Worm (Caenorhabditis elegans) whole organism, mixed stage, embryonic: ENCODE measurements around the gene zif-1.

ENCODE experiments used
- M03D4.4 ChIP-seq: sonication (generic microtip); optimal IDR thresholded peaks from 2 replicates; lab custom pipeline; 2017; ENCODE audit warnings: mild to moderate bottlenecking, missing genetic modification characterization, missing compliant biosample characterization
- bed-3 ChIP-seq: fragments of 200-800 bp; sonication (Bioruptor generic); optimal IDR thresholded peaks from 3 replicates; lab custom pipeline; 2018; ENCODE audit warnings: mild to moderate bottlenecking, missing genetic modification characterization, moderate library complexity, missing compliant biosample characterization
- blmp-1 ChIP-seq: fragments of 150-350 bp; optimal IDR thresholded peaks from 2 replicates; lab custom pipeline; 2014; ENCODE audit warnings: missing biosample characterization, missing genetic modification characterization
- ceh-39 ChIP-seq: fragments of 150-350 bp; optimal IDR thresholded peaks from 2 replicates; lab custom pipeline; 2014; ENCODE audit warnings: missing biosample characterization, missing genetic modification characterization
- ceh-43 ChIP-seq: fragments of 200-800 bp; sonication (Bioruptor generic); optimal IDR thresholded peaks from 2 replicates; lab custom pipeline; 2018; ENCODE audit warnings: mild to moderate bottlenecking, missing genetic modification characterization, moderate library complexity, missing compliant biosample characterization
- ceh-83 ChIP-seq: fragments of 200-800 bp; sonication (Bioruptor generic); optimal IDR thresholded peaks from 2 replicates; lab custom pipeline; 2018; ENCODE audit warnings: mild to moderate bottlenecking, missing genetic modification characterization, missing compliant biosample characterization
- ces-1 ChIP-seq: fragments of 150-350 bp; optimal IDR thresholded peaks from 2 replicates; lab custom pipeline; 2014; ENCODE audit warnings: missing biosample characterization, missing genetic modification reagents, missing genetic modification characterization
- cnd-1 ChIP-seq: fragments of 200-800 bp; sonication (Bioruptor generic); optimal IDR thresholded peaks from 2 replicates; lab custom pipeline; 2018; ENCODE audit warnings: mild to moderate bottlenecking, missing genetic modification characterization, missing compliant biosample characterization
- drap-1 ChIP-seq: fragments of 200-800 bp; sonication (Bioruptor generic); optimal IDR thresholded peaks from 3 replicates; lab custom pipeline; 2018; ENCODE audit warnings: mild to moderate bottlenecking, missing genetic modification characterization, missing compliant biosample characterization
- elt-1 ChIP-seq: sonication (generic microtip); optimal IDR thresholded peaks from 2 replicates; lab custom pipeline; 2017; ENCODE audit warnings: missing genetic modification characterization, mild to moderate bottlenecking, missing compliant biosample characterization, antibody characterized with exemption, moderate library complexity, borderline replicate concordance; ENCODE audit not compliant: insufficient read depth
- elt-3 ChIP-seq: fragments of 150-350 bp; optimal IDR thresholded peaks from 2 replicates; lab custom pipeline; 2014; ENCODE audit warnings: missing biosample characterization, missing genetic modification characterization
- flh-1 ChIP-seq: fragments of 200-800 bp; sonication (Bioruptor generic); optimal IDR thresholded peaks from 2 replicates; lab custom pipeline; 2018; ENCODE audit warnings: mild to moderate bottlenecking, missing genetic modification characterization, moderate library complexity, missing compliant biosample characterization
- ham-2 ChIP-seq: fragments of 200-800 bp; sonication (Bioruptor generic); optimal IDR thresholded peaks from 2 replicates; lab custom pipeline; 2018; ENCODE audit warnings: mild to moderate bottlenecking, missing genetic modification characterization, missing compliant biosample characterization
- hlh-1 ChIP-seq: fragments of 150-350 bp; optimal IDR thresholded peaks from 2 replicates; lab custom pipeline; 2014; ENCODE audit warnings: missing biosample characterization, missing genetic modification reagents, missing genetic modification characterization
- lin-13 ChIP-seq: fragments of 150-350 bp; optimal IDR thresholded peaks from 2 replicates; lab custom pipeline; 2014; ENCODE audit warnings: missing biosample characterization, missing genetic modification characterization
- lin-32 ChIP-seq: fragments of 200-800 bp; sonication (Bioruptor generic); optimal IDR thresholded peaks from 2 replicates; lab custom pipeline; 2018; ENCODE audit warnings: mild to moderate bottlenecking, missing genetic modification characterization, missing compliant biosample characterization
- lsy-2 ChIP-seq: fragments of 150-350 bp; optimal IDR thresholded peaks from 2 replicates; lab custom pipeline; 2014; ENCODE audit warnings: missing biosample characterization, missing genetic modification characterization
- mab-5 ChIP-seq: fragments of 150-350 bp; optimal IDR thresholded peaks from 2 replicates; lab custom pipeline; 2014; ENCODE audit warnings: missing biosample characterization, missing genetic modification characterization
- mep-1 ChIP-seq: fragments of 150-350 bp; optimal IDR thresholded peaks from 2 replicates; lab custom pipeline; 2017; ENCODE audit warnings: missing biosample characterization, missing genetic modification reagents, missing genetic modification characterization, inconsistent platforms
- mls-2 ChIP-seq: sonication (generic microtip); optimal IDR thresholded peaks from 2 replicates; lab custom pipeline; 2016; ENCODE audit warnings: mild to moderate bottlenecking, missing genetic modification characterization, moderate library complexity, missing compliant biosample characterization
- nhr-12 ChIP-seq: fragments of 150-350 bp; optimal IDR thresholded peaks from 2 replicates; lab custom pipeline; 2014; ENCODE audit warnings: missing biosample characterization, missing genetic modification characterization
- nhr-2 ChIP-seq: fragments of 150-350 bp; optimal IDR thresholded peaks from 2 replicates; lab custom pipeline; 2014; ENCODE audit warnings: missing biosample characterization, missing genetic modification characterization
- nhr-237 ChIP-seq: fragments of 150-350 bp; optimal IDR thresholded peaks from 2 replicates; lab custom pipeline; 2014; ENCODE audit warnings: missing biosample characterization, missing genetic modification characterization
- nhr-28 ChIP-seq: fragments of 150-350 bp; optimal IDR thresholded peaks from 2 replicates; lab custom pipeline; 2014; ENCODE audit warnings: missing biosample characterization, missing genetic modification characterization
- nhr-76 ChIP-seq: sonication (generic microtip); optimal IDR thresholded peaks from 2 replicates; lab custom pipeline; 2017; ENCODE audit warnings: missing biosample characterization, missing genetic modification characterization
- pha-4 ChIP-seq: fragments of 150-350 bp; optimal IDR thresholded peaks from 2 replicates; lab custom pipeline; 2018; ENCODE audit warnings: missing biosample characterization, missing genetic modification reagents, missing genetic modification characterization
- sem-2 ChIP-seq: fragments of 200-800 bp; sonication (Bioruptor generic); optimal IDR thresholded peaks from 2 replicates; lab custom pipeline; 2018; ENCODE audit warnings: mild to moderate bottlenecking, missing genetic modification characterization, missing compliant biosample characterization
- sptf-1 ChIP-seq: sonication (generic microtip); optimal IDR thresholded peaks from 2 replicates; lab custom pipeline; 2017; ENCODE audit warnings: mild to moderate bottlenecking, missing genetic modification characterization, moderate library complexity, missing compliant biosample characterization
- tbx-8 ChIP-seq: fragments of 200-800 bp; sonication (Bioruptor generic); optimal IDR thresholded peaks from 2 replicates; lab custom pipeline; 2018; ENCODE audit warnings: mild to moderate bottlenecking, missing genetic modification characterization, moderate library complexity, missing compliant biosample characterization
- unc-120 ChIP-seq: sonication (generic microtip); optimal IDR thresholded peaks from 2 replicates; lab custom pipeline; 2017; ENCODE audit warnings: missing genetic modification characterization, missing compliant biosample characterization; ENCODE audit not compliant: poor library complexity, severe bottlenecking
- unc-62 ChIP-seq: fragments of 150-350 bp; optimal IDR thresholded peaks from 2 replicates; lab custom pipeline; 2014; ENCODE audit warnings: missing biosample characterization, missing genetic modification reagents, missing genetic modification characterization
- zip-8 ChIP-seq: fragments of 150-350 bp; optimal IDR thresholded peaks from 2 replicates; lab custom pipeline; 2014; ENCODE audit warnings: missing biosample characterization, missing genetic modification characterization

The zif-1 gene

DNA sequence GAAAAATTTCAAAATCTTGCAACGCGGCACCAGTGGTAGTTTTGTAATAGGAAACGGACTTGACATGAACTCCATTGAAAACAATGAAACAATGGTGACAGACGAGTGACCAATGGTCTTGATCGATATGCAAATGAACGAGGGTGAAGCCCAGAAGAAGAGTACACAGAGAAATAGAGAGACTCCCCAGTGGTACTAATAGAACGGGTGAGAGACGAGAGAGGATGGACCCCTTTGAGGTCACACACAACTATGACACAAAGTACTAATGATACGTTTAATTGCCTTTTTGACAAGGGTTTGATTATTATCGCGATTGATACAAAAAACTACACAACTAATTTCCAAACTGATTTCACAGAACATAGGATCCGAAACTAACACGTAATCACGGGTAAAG lies 7.5 kb downstream of the zif-1 start, which contains the start of gene F59B2.8:
Gene F59B2.8, minus strand, starts transcription at position 151 of the 400 bp plus-strand sequence.
- no peak for TF ChIP-seq tbx-8
- peak; percentile 15 for TF ChIP-seq hlh-1 (tag; lab: Kevin White, UChicago)
- TF ChIP-seq nhr-237 (tag; lab: Kevin White, UChicago) = no peak
- no peak for TF ChIP-seq elt-1 (tag; lab: Kevin White, UChicago)
- peak; percentile 25 for TF ChIP-seq ces-1 (GFP tag; lab: Kevin White, UChicago)
- no peak for TF ChIP-seq mep-1 (tag; lab: Kevin White, UChicago)
- no peak for TF ChIP-seq elt-3 (tag; lab: Kevin White, UChicago)
- no peak for TF ChIP-seq nhr-2 (tag; lab: Kevin White, UChicago)
- no peak for TF ChIP-seq mab-5 (tag; lab: Kevin White, UChicago)
- TF ChIP-seq nhr-12 (tag; lab: Kevin White, UChicago) = no peak
- TF ChIP-seq unc-62 (GFP tag; lab: Kevin White, UChicago) = peak; percentile 62
- no peak for TF ChIP-seq ceh-39 (tag; lab: Kevin White, UChicago)
- TF ChIP-seq ham-2 = no peak
- no peak for TF ChIP-seq blmp-1 (tag; lab: Kevin White, UChicago)
- TF ChIP-seq mls-2 = peak; percentile 22
- no peak for TF ChIP-seq zip-8 (tag; lab: Kevin White, UChicago)
- peak; percentile 20 for TF ChIP-seq unc-120 (tag; lab: Kevin White, UChicago)

DNA sequence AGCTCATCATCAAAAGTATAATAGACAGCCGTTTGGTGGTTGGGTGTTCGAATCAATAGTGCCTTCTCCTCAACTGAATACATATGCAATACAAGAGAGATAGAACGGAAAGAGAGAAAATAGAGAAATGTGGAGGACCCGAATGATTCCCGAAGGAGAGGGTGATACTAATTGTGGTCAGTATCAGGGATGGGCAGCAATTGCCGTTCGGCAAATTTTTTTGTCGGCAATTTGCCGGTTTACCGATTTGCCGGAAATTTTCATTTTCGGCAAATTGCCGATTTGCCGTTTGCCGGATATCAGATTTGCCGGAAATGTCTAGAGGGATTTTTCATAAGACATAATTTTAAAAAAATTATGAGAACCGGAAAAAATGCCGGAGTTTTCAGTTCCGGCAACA lies 9.7 kb downstream of the zif-1 start, which contains the start of gene F59B2.9:
Gene F59B2.9, minus strand, starts transcription at position 101 of the 400 bp plus-strand sequence.
- TF ChIP-seq bed-3 (GFP tag; lab: Kevin White, UChicago) (no peak), nhr-12 (tag; lab: Kevin White, UChicago) (no peak), hlh-1 (tag; lab: Kevin White, UChicago) (no peak), nhr-76 (tag; lab: Kevin White, UChicago) (no peak), flh-1 (GFP tag; lab: Kevin White, UChicago) (no peak), pha-4 (tag; lab: Kevin White, UChicago) (no peak), ces-1 (GFP tag; lab: Kevin White, UChicago) (no peak), lin-13 (tag; lab: Kevin White, UChicago) (no peak), ceh-43 (GFP tag; lab: Kevin White, UChicago) (no peak), mls-2 (no peak), lin-32 (no peak), zip-8 (tag; lab: Kevin White, UChicago) (no peak), ceh-83 (GFP tag; lab: Kevin White, UChicago) (no peak), M03D4.4 (tag; lab: Kevin White, UChicago) (no peak), drap-1 (no peak), nhr-28 (tag; lab: Kevin White, UChicago) (no peak), sem-2 (GFP tag; lab: Kevin White, UChicago) (no peak), elt-3 (tag; lab: Kevin White, UChicago) (no peak)

DNA sequence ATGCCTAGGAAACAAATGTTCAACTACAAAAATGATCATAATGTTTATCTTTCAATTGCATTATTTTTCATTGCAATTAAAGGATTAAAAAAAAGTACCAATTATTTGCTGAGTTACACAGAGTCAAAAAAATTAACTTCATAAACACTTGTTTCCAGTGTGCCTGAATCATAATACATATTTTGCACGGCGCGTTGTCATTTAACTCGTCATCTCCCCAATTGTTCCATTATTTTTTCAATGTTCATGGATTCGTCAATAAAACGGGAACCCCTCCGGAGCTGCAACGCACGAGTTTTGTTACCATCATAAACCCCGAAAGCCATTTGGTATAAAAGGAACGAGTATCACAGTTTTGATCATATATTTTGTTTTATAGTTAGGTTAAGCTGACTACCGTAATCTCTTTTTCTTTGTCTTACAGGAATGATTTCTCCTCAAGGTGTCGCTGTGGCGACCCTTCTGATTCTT lies 14.6 kb downstream of the zif-1 start, which contains the start of gene F59B2.12:
Gene F59B2.12, plus strand, starts transcription at position 421 of the 471 bp plus-strand sequence.
- no peak for TF ChIP-seq ces-1 (GFP tag; lab: Kevin White, UChicago)
- TF ChIP-seq unc-120 (tag; lab: Kevin White, UChicago) = no peak
- TF ChIP-seq nhr-28 (tag; lab: Kevin White, UChicago) = no peak
- TF ChIP-seq ceh-83 (GFP tag; lab: Kevin White, UChicago) = no peak
- no peak for TF ChIP-seq nhr-12 (tag; lab: Kevin White, UChicago)
- TF ChIP-seq ham-2 = no peak
- no peak for TF ChIP-seq cnd-1
- no peak for TF ChIP-seq elt-1 (tag; lab: Kevin White, UChicago)
- no peak for TF ChIP-seq sptf-1 (tag; lab: Kevin White, UChicago)
- no peak for TF ChIP-seq lsy-2
- TF ChIP-seq tbx-8 = no peak
- TF ChIP-seq mep-1 (tag; lab: Kevin White, UChicago) = no peak
- no peak for TF ChIP-seq pha-4 (tag; lab: Kevin White, UChicago)
- TF ChIP-seq zip-8 (tag; lab: Kevin White, UChicago) = no peak
- no peak for TF ChIP-seq sem-2 (GFP tag; lab: Kevin White, UChicago)
- no peak for TF ChIP-seq mls-2
- no peak for TF ChIP-seq M03D4.4 (tag; lab: Kevin White, UChicago)
- no peak for TF ChIP-seq hlh-1 (tag; lab: Kevin White, UChicago)
- TF ChIP-seq mab-5 (tag; lab: Kevin White, UChicago) = no peak
